Fruit fly (Drosophila melanogaster) whole organism, embryonic: ENCODE measurements around the gene Tti1.

ENCODE experiments used
- ATbp ChIP-seq: fragments of 200-800 bp; sonication (Bioruptor generic); optimal IDR thresholded peaks from 2 replicates; lab custom pipeline; 2017; ENCODE audit warnings: missing biosample characterization, mild to moderate bottlenecking, missing genetic modification characterization, missing genetic modification reagents
- Asciz ChIP-seq: fragments of 200-800 bp; sonication (Bioruptor generic); optimal IDR thresholded peaks from 2 replicates; lab custom pipeline; 2017; ENCODE audit warnings: missing biosample characterization, mild to moderate bottlenecking, missing genetic modification characterization, missing genetic modification reagents
- Atf3 ChIP-seq: fragments of 200-800 bp; sonication (Bioruptor generic); optimal IDR thresholded peaks from 3 replicates; lab custom pipeline; 2016; ENCODE audit warnings: missing biosample characterization, missing genetic modification characterization
- CG12744 ChIP-seq: fragments of 200-800 bp; sonication (Bioruptor generic); optimal IDR thresholded peaks from 2 replicates; lab custom pipeline; 2016; ENCODE audit warnings: missing biosample characterization, missing genetic modification characterization
- CG13775 ChIP-seq: fragments of 200-800 bp; sonication (Bioruptor generic); optimal IDR thresholded peaks from 3 replicates; lab custom pipeline; 2017; ENCODE audit warnings: missing biosample characterization, mild to moderate bottlenecking, missing genetic modification characterization
- CG14965 ChIP-seq: fragments of 200-800 bp; sonication (Bioruptor generic); optimal IDR thresholded peaks from 2 replicates; lab custom pipeline; 2016; ENCODE audit warnings: missing biosample characterization, missing genetic modification characterization, borderline replicate concordance
- CG15269 ChIP-seq: fragments of 200-800 bp; sonication (Bioruptor generic); optimal IDR thresholded peaks from 2 replicates; lab custom pipeline; 2018; ENCODE audit warnings: missing biosample characterization, mild to moderate bottlenecking, missing genetic modification characterization, moderate library complexity
- CG16863 ChIP-seq: fragments of 200-800 bp; sonication (Bioruptor generic); optimal IDR thresholded peaks from 3 replicates; lab custom pipeline; 2016; ENCODE audit warnings: missing biosample characterization, missing genetic modification characterization
- CG17328 ChIP-seq: fragments of 200-800 bp; sonication (Bioruptor generic); IDR thresholded peaks from 2 replicates; pipeline ENCODE4 v1.3.6; 2022; ENCODE audit warnings: missing biosample characterization, missing genetic modification characterization
- CG1792 ChIP-seq: fragments of 200-800 bp; sonication (Bioruptor generic); optimal IDR thresholded peaks from 2 replicates; lab custom pipeline; 2016; ENCODE audit warnings: missing biosample characterization, missing genetic modification characterization
- CG2116 ChIP-seq: fragments of 200-800 bp; sonication (Bioruptor generic); optimal IDR thresholded peaks from 3 replicates; lab custom pipeline; 2018; ENCODE audit warnings: missing biosample characterization, mild to moderate bottlenecking, missing genetic modification characterization
- CG30020 ChIP-seq: fragments of 200-800 bp; optimal IDR thresholded peaks from 2 replicates; lab custom pipeline; 2019; ENCODE audit warnings: missing biosample characterization, mild to moderate bottlenecking, missing genetic modification characterization, moderate library complexity
- CG30431 ChIP-seq: fragments of 200-800 bp; sonication (Bioruptor generic); optimal IDR thresholded peaks from 2 replicates; lab custom pipeline; 2017; ENCODE audit warnings: missing biosample characterization, missing genetic modification characterization
- CG4360 ChIP-seq: fragments of 200-800 bp; sonication (Bioruptor generic); IDR thresholded peaks from 2 replicates; pipeline ENCODE4 v1.3.6; 2022; ENCODE audit warnings: missing biosample characterization, missing genetic modification characterization
- CG4617 ChIP-seq: fragments of 200-800 bp; sonication (Bioruptor generic); optimal IDR thresholded peaks from 3 replicates; lab custom pipeline; 2016; ENCODE audit warnings: missing biosample characterization, missing genetic modification characterization, borderline replicate concordance
- CG4820 ChIP-seq: fragments of 200-800 bp; sonication (Bioruptor generic); optimal IDR thresholded peaks from 3 replicates; lab custom pipeline; 2016; ENCODE audit warnings: missing biosample characterization, missing genetic modification characterization
- CG6683 ChIP-seq: fragments of 200-800 bp; sonication (Bioruptor generic); optimal IDR thresholded peaks from 2 replicates; lab custom pipeline; 2017; ENCODE audit warnings: missing biosample characterization, mild to moderate bottlenecking, missing genetic modification characterization, missing genetic modification reagents
- CG7556 ChIP-seq: fragments of 200-800 bp; sonication (Bioruptor generic); optimal IDR thresholded peaks from 2 replicates; lab custom pipeline; 2017; ENCODE audit warnings: missing biosample characterization, mild to moderate bottlenecking, missing genetic modification characterization
- CG8281 ChIP-seq: fragments of 200-800 bp; sonication (Bioruptor generic); optimal IDR thresholded peaks from 2 replicates; lab custom pipeline; 2018; ENCODE audit warnings: missing biosample characterization, mild to moderate bottlenecking, missing genetic modification characterization, moderate library complexity
- CG8924 ChIP-seq: fragments of 200-800 bp; optimal IDR thresholded peaks from 3 replicates; lab custom pipeline; 2019; ENCODE audit warnings: missing biosample characterization, mild to moderate bottlenecking, missing genetic modification characterization, moderate library complexity
- Chrac-16 ChIP-seq: fragments of 200-800 bp; sonication (Bioruptor generic); optimal IDR thresholded peaks from 3 replicates; lab custom pipeline; 2016; ENCODE audit warnings: missing biosample characterization, missing genetic modification characterization
- CkIIα-i1 ChIP-seq: fragments of 200-800 bp; sonication (Bioruptor generic); IDR thresholded peaks from 2 replicates; pipeline ENCODE4 v1.3.6; 2022; ENCODE audit warnings: missing biosample characterization, missing genetic modification characterization
- Dek ChIP-seq: fragments of 200-800 bp; sonication (Bioruptor generic); optimal IDR thresholded peaks from 3 replicates; lab custom pipeline; 2019; ENCODE audit warnings: missing biosample characterization, mild to moderate bottlenecking, missing genetic modification characterization, moderate library complexity
- Doc3 ChIP-seq: fragments of 200-800 bp; sonication (Bioruptor generic); IDR thresholded peaks from 3 replicates; pipeline ENCODE4 v1.3.6; 2022; ENCODE audit warnings: missing biosample characterization, missing genetic modification characterization; ENCODE audit not compliant: partially characterized antibody
- E2f1 ChIP-seq: fragments of 200-800 bp; sonication (Bioruptor generic); IDR thresholded peaks from 2 replicates; pipeline ENCODE4 v1.3.6; 2022; ENCODE audit warnings: missing biosample characterization, missing genetic modification characterization
- Elba2 ChIP-seq: fragments of 200-800 bp; sonication (Bioruptor generic); optimal IDR thresholded peaks from 3 replicates; lab custom pipeline; 2016; ENCODE audit warnings: missing biosample characterization, missing genetic modification characterization
- Lim3 ChIP-seq: fragments of 200-800 bp; sonication (Bioruptor generic); IDR thresholded peaks from 2 replicates; pipeline ENCODE4 v1.3.6; 2022; ENCODE audit warnings: missing biosample characterization, missing genetic modification characterization
- Med ChIP-seq: fragments of 200-800 bp; sonication (Bioruptor generic); peaks from one replicate; lab custom pipeline; 2016; ENCODE audit warnings: missing biosample characterization, missing genetic modification characterization, mild to moderate bottlenecking, inconsistent platforms, moderate library complexity
- NC2β ChIP-seq: fragments of 200-800 bp; sonication (Bioruptor generic); optimal IDR thresholded peaks from 2 replicates; lab custom pipeline; 2016; ENCODE audit warnings: missing biosample characterization, missing genetic modification characterization
- Oli ChIP-seq: fragments of 200-800 bp; sonication (Bioruptor generic); optimal IDR thresholded peaks from 2 replicates; lab custom pipeline; 2018; ENCODE audit warnings: missing biosample characterization, mild to moderate bottlenecking, missing genetic modification characterization, moderate library complexity
- Pdp1 ChIP-seq, 2 experiments: fragments of 200-800 bp; sonication (Bioruptor generic); optimal IDR thresholded peaks; 3 replicates each; lab custom pipeline; 2016; ENCODE audit warnings: missing biosample characterization in 2 of 2, missing genetic modification characterization in 2 of 2, mild to moderate bottlenecking in 1 of 2, moderate library complexity in 1 of 2
- Ptx1 ChIP-seq: fragments of 200-800 bp; sonication (Bioruptor generic); IDR thresholded peaks from 2 replicates; pipeline ENCODE4 v1.3.6; 2022; ENCODE audit warnings: missing biosample characterization, missing genetic modification characterization
- Sox100B ChIP-seq: fragments of 200-800 bp; sonication (Bioruptor generic); optimal IDR thresholded peaks from 3 replicates; lab custom pipeline; 2018; ENCODE audit warnings: missing biosample characterization, mild to moderate bottlenecking, missing genetic modification characterization
- Sox102F ChIP-seq: fragments of 200-800 bp; sonication (Bioruptor generic); optimal IDR thresholded peaks from 2 replicates; lab custom pipeline; 2018; ENCODE audit warnings: missing biosample characterization, mild to moderate bottlenecking, missing genetic modification characterization, moderate library complexity
- Taf1 ChIP-seq: fragments of 200-800 bp; sonication (Bioruptor generic); IDR thresholded peaks from 2 replicates; pipeline ENCODE4 v1.3.6; 2022; ENCODE audit warnings: missing biosample characterization, missing genetic modification characterization
- Vsx1 ChIP-seq: fragments of 200-800 bp; sonication (Bioruptor generic); optimal IDR thresholded peaks from 2 replicates; lab custom pipeline; 2017; ENCODE audit warnings: missing biosample characterization, mild to moderate bottlenecking, missing genetic modification characterization, missing genetic modification reagents
- al ChIP-seq: fragments of 200-800 bp; sonication (Bioruptor generic); IDR thresholded peaks from 2 replicates; pipeline ENCODE4 v1.3.6; 2022; ENCODE audit warnings: missing biosample characterization, missing genetic modification characterization
- ash1 ChIP-seq: fragments of 200-800 bp; sonication (Bioruptor generic); optimal IDR thresholded peaks from 2 replicates; lab custom pipeline; 2018; ENCODE audit warnings: missing biosample characterization, mild to moderate bottlenecking, missing genetic modification characterization
- chm ChIP-seq: fragments of 200-800 bp; sonication (Bioruptor generic); IDR thresholded peaks from 2 replicates; pipeline ENCODE4 v1.3.6; 2022; ENCODE audit warnings: missing biosample characterization, missing genetic modification characterization
- crc ChIP-seq: fragments of 200-800 bp; sonication (Bioruptor generic); optimal IDR thresholded peaks from 2 replicates; lab custom pipeline; 2016; ENCODE audit warnings: missing biosample characterization, missing genetic modification characterization
- crp ChIP-seq, 2 experiments: fragments of 200-800 bp; sonication (Bioruptor generic); optimal IDR thresholded peaks; 2 replicates in 1 of 2; 3 replicates in 1 of 2; lab custom pipeline; 2017; ENCODE audit warnings: missing biosample characterization in 2 of 2, missing genetic modification characterization in 2 of 2, mild to moderate bottlenecking in 1 of 2, moderate library complexity in 1 of 2
- disco-r ChIP-seq: fragments of 200-800 bp; sonication (Bioruptor generic); optimal IDR thresholded peaks from 2 replicates; lab custom pipeline; 2016; ENCODE audit warnings: missing biosample characterization, missing genetic modification characterization
- dmrt99B ChIP-seq: fragments of 200-800 bp; sonication (Bioruptor generic); optimal IDR thresholded peaks from 2 replicates; lab custom pipeline; 2018; ENCODE audit warnings: missing biosample characterization, mild to moderate bottlenecking, missing genetic modification characterization, moderate library complexity
- emc ChIP-seq: fragments of 200-800 bp; sonication (Bioruptor generic); optimal IDR thresholded peaks from 2 replicates; lab custom pipeline; 2016; ENCODE audit warnings: missing biosample characterization, missing genetic modification characterization
- lilli ChIP-seq: fragments of 200-800 bp; sonication (Bioruptor generic); optimal IDR thresholded peaks from 3 replicates; lab custom pipeline; 2016; ENCODE audit warnings: missing biosample characterization, missing genetic modification characterization
- mirr ChIP-seq: fragments of 200-800 bp; sonication (Bioruptor generic); optimal IDR thresholded peaks from 3 replicates; lab custom pipeline; 2018; ENCODE audit warnings: missing biosample characterization, mild to moderate bottlenecking, missing genetic modification characterization
- prd ChIP-seq, 3 experiments: fragments of >200 bp in 2 of 3; fragments of 200-800 bp in 1 of 3; sonication (Bioruptor generic) in 1 of 3; optimal IDR thresholded peaks in 2 of 3; IDR thresholded peaks in 1 of 3; 2 replicates in 2 of 3; 3 replicates in 1 of 3; pipeline versions ENCODE4 v1.3.6 to Lab custom; 2017 to 2022; ENCODE audit warnings: missing biosample characterization in 1 of 3, missing genetic modification characterization in 1 of 3
- row ChIP-seq: fragments of 200-800 bp; sonication (Bioruptor generic); IDR thresholded peaks from 3 replicates; pipeline ENCODE4 v1.3.6; 2022; ENCODE audit warnings: missing biosample characterization, missing genetic modification characterization
- schlank ChIP-seq: fragments of 200-800 bp; sonication (Bioruptor generic); optimal IDR thresholded peaks from 2 replicates; lab custom pipeline; 2018; ENCODE audit warnings: missing biosample characterization, mild to moderate bottlenecking, missing genetic modification characterization
- so ChIP-seq: fragments of 200-800 bp; sonication (Bioruptor generic); IDR thresholded peaks from 3 replicates; pipeline ENCODE4 v1.3.6; 2022; ENCODE audit warnings: missing biosample characterization, missing genetic modification characterization
- zfh2 ChIP-seq: fragments of 200-800 bp; sonication (Bioruptor generic); optimal IDR thresholded peaks from 2 replicates; lab custom pipeline; 2016; ENCODE audit warnings: missing biosample characterization, missing genetic modification characterization

The Tti1 gene

DNA sequence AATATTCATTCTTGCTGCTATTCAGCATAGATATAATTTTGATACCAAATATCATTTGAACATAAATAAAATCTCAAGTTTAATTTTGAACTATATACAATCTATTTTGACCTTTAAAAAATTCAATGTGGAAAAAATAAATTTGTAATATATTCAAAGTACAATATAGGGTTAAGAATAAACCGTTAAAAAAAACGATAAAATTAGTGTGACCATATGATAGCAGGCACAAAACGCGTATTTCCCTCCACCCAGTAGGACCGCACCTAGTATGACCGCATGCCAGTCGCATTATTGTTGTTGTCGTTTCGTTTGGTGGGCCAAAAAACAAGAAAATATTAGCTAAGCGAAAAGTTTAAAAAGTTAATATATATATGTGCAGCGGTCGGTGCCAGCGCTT is 38.5 kb upstream of the Tti1 start, which contains the start of gene CG8516 (continued):
- no peak for TF ChIP-seq Sox100B (GFP tag; lab: Kevin White, UChicago)
- TF ChIP-seq Oli (tag; lab: Kevin White, UChicago) = no peak
- TF ChIP-seq CG4617 (GFP tag; lab: Kevin White, UChicago) = peak; percentile 91
- TF ChIP-seq CG7556 = no peak
- TF ChIP-seq CG4360 (GFP tag; lab: Robert Waterston, UW) = peak; percentile 90
- TF ChIP-seq CG8281 (tag; lab: Kevin White, UChicago) = no peak
- TF ChIP-seq CG2116 (GFP tag; lab: Kevin White, UChicago) = peak; percentile 31
- TF ChIP-seq crp (GFP tag; optimal IDR thresholded peaks at IDR 0.05; lab: Kevin White, UChicago) = no peak
- TF ChIP-seq Lim3 (GFP tag; lab: Robert Waterston, UW) = no peak
- no peak for TF ChIP-seq Taf1 (GFP tag; lab: Robert Waterston, UW)
- peak; percentile 70 for TF ChIP-seq Med (GFP tag; lab: Kevin White, UChicago)
- TF ChIP-seq Ptx1 (GFP tag; lab: Robert Waterston, UW) = no peak
- no peak for TF ChIP-seq CG30431 (GFP tag; lab: Kevin White, UChicago)
- TF ChIP-seq CG1792 = no peak
- peak; percentile 13 for TF ChIP-seq Atf3 (GFP tag; lab: Kevin White, UChicago)
- no peak for TF ChIP-seq chm (GFP tag; lab: Robert Waterston, UW)
- TF ChIP-seq ATbp (GFP tag; lab: Kevin White, UChicago) = no peak
- TF ChIP-seq Pdp1 (GFP tag; optimal IDR thresholded peaks at IDR 0.05; lab: Kevin White, UChicago) = peak in 1 of 2 experiments; percentile 53
- no peak for TF ChIP-seq CG12744 (GFP tag; lab: Kevin White, UChicago)
- TF ChIP-seq al (GFP tag; lab: Robert Waterston, UW) = no peak
- no peak for TF ChIP-seq Doc3 (GFP tag; lab: Robert Waterston, UW)
- TF ChIP-seq CkIIα-i1 (GFP tag; lab: Robert Waterston, UW) = no peak
- no peak for TF ChIP-seq CG13775
- TF ChIP-seq schlank (tag; lab: Kevin White, UChicago) = no peak
- TF ChIP-seq CG8924 (tag; lab: Kevin White, UChicago) = peak; percentile 23
- TF ChIP-seq CG17328 (GFP tag; lab: Robert Waterston, UW) = peak; percentile 36
- no peak for TF ChIP-seq E2f1 (GFP tag; lab: Robert Waterston, UW)
- no peak for TF ChIP-seq CG6683
- no peak for TF ChIP-seq Chrac-16 (GFP tag; lab: Kevin White, UChicago)
- no peak for TF ChIP-seq Sox102F (GFP tag; lab: Kevin White, UChicago)
- no peak for TF ChIP-seq mirr (GFP tag; lab: Kevin White, UChicago)
- peak; percentile 64 for TF ChIP-seq row (GFP tag; lab: Robert Waterston, UW)
- TF ChIP-seq Asciz (GFP tag; lab: Kevin White, UChicago) = no peak
- no peak for TF ChIP-seq crc (GFP tag; lab: Kevin White, UChicago)
- TF ChIP-seq ash1 = no peak
- TF ChIP-seq CG16863 = no peak
- no peak for TF ChIP-seq CG30020
- TF ChIP-seq Vsx1 (GFP tag; lab: Kevin White, UChicago) = no peak
- no peak for TF ChIP-seq NC2β
- no peak for TF ChIP-seq CG14965 (GFP tag; lab: Kevin White, UChicago)
- TF ChIP-seq emc = no peak
- TF ChIP-seq Elba2 = no peak
- no peak for TF ChIP-seq zfh2
- TF ChIP-seq prd (optimal IDR thresholded peaks at IDR 0.05; lab: Kevin White, UChicago) = no peak
- TF ChIP-seq prd (GFP tag; IDR thresholded peaks at IDR 0.05; lab: Robert Waterston, UW) = no peak
- TF ChIP-seq CG15269 (tag; lab: Kevin White, UChicago) = no peak
- peak; percentile 30 for TF ChIP-seq Dek (tag; lab: Kevin White, UChicago)
- TF ChIP-seq lilli = peak; percentile 19
- no peak for TF ChIP-seq disco-r
- no peak for TF ChIP-seq CG4820 (GFP tag; lab: Kevin White, UChicago)
- no peak for TF ChIP-seq dmrt99B
- TF ChIP-seq so (GFP tag; lab: Robert Waterston, UW) = no peak
